Worm (Caenorhabditis elegans) whole organism, midembryonic: ENCODE data around the gene bigr-1.

ENCODE experiments used
- flt-1 ChIP-seq: fragments of 200-800 bp; sonication (Bioruptor generic); IDR thresholded peaks from 2 replicates; pipeline ENCODE4 v1.3.6; 2022; ENCODE audit warnings: missing genetic modification characterization, missing compliant biosample characterization
- ref-1 ChIP-seq: fragments of 200-800 bp; sonication (Bioruptor generic); conservative IDR thresholded peaks from 2 replicates; pipeline ENCODE4 v1.3.6; 2022; ENCODE audit warnings: missing genetic modification reagents, missing genetic modification characterization, missing compliant biosample characterization

DNA sequence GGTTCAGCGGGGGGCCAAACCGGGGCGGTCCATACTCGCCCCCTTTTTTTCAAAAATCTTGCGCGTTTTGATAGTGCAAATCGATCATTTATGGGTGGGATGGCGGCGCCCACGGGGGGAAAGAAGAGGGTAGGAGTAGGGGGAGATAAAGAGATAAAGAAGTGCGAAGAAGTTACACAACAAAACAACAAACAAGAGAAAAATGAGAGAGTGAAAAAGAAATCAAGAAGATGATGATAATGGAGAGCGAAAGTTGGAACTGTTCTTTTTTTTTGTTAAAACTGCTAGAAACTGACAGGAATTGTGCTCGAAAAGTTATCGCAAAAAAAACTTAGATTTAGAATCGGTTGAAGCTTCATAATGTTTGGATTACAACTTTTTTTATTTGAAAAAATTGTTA is 19.1 kb upstream of the bigr-1 start, which contains the start of gene ptr-13:
- TF ChIP-seq flt-1 (no peak), ref-1 (GFP tag; lab: Robert Waterston, UW) (no peak)
